Worm (Caenorhabditis elegans) whole organism, L2 larva: ENCODE results near the gene R10F2.4.

Experiments used
- C34F6.9 ChIP-seq: fragments of 150-350 bp; optimal IDR thresholded peaks from 2 replicates; lab custom pipeline; 2014; ENCODE audit warnings: missing biosample characterization, missing genetic modification characterization
- F13H6.1 ChIP-seq: sonication (generic microtip); optimal IDR thresholded peaks from 2 replicates; lab custom pipeline; 2016; ENCODE audit warnings: missing genetic modification characterization, missing compliant biosample characterization
- R02D3.7 ChIP-seq: fragments of 150-350 bp; optimal IDR thresholded peaks from 2 replicates; lab custom pipeline; 2014; ENCODE audit warnings: missing biosample characterization, missing genetic modification characterization
- aly-2 ChIP-seq: fragments of 150-350 bp; optimal IDR thresholded peaks from 2 replicates; lab custom pipeline; 2014; ENCODE audit warnings: missing biosample characterization, missing genetic modification characterization
- ama-1 ChIP-seq: fragments of 150-350 bp; optimal IDR thresholded peaks from 2 replicates; lab custom pipeline; 2018; ENCODE audit warnings: inconsistent platforms
- blmp-1 ChIP-seq: sonication (generic microtip); optimal IDR thresholded peaks from 2 replicates; lab custom pipeline; 2017; ENCODE audit warnings: missing genetic modification characterization, mild to moderate bottlenecking, missing compliant biosample characterization, antibody characterized with exemption, moderate library complexity; ENCODE audit not compliant: insufficient read depth
- ceh-16 ChIP-seq: fragments of 150-350 bp; optimal IDR thresholded peaks from 2 replicates; lab custom pipeline; 2014; ENCODE audit warnings: missing biosample characterization, missing genetic modification characterization
- ceh-82 ChIP-seq: fragments of 150-350 bp; optimal IDR thresholded peaks from 2 replicates; lab custom pipeline; 2014; ENCODE audit warnings: missing biosample characterization, missing genetic modification characterization
- crh-2 ChIP-seq: sonication (generic microtip); optimal IDR thresholded peaks from 2 replicates; lab custom pipeline; 2017; ENCODE audit warnings: missing biosample characterization, missing genetic modification characterization
- dmd-4 ChIP-seq: sonication (generic microtip); optimal IDR thresholded peaks from 2 replicates; lab custom pipeline; 2017; ENCODE audit warnings: missing biosample characterization, missing genetic modification characterization
- egl-27 ChIP-seq: sonication (generic microtip); optimal IDR thresholded peaks from 3 replicates; lab custom pipeline; 2017; ENCODE audit warnings: missing biosample characterization, missing genetic modification reagents, missing genetic modification characterization
- elt-3 ChIP-seq: sonication (generic microtip); optimal IDR thresholded peaks from 2 replicates; lab custom pipeline; 2017; ENCODE audit warnings: missing biosample characterization, missing genetic modification characterization
- fos-1 ChIP-seq: fragments of 150-350 bp; optimal IDR thresholded peaks from 2 replicates; lab custom pipeline; 2014; ENCODE audit warnings: missing biosample characterization, missing genetic modification characterization
- gmeb-1 ChIP-seq: fragments of 150-350 bp; optimal IDR thresholded peaks from 2 replicates; lab custom pipeline; 2014; ENCODE audit warnings: missing biosample characterization, missing genetic modification characterization
- lin-39 ChIP-seq: fragments of 150-350 bp; optimal IDR thresholded peaks from 2 replicates; lab custom pipeline; 2014; ENCODE audit warnings: missing biosample characterization, missing genetic modification reagents, missing genetic modification characterization
- lsy-2 ChIP-seq, 2 experiments: fragments of 150-350 bp in 1 of 2; sonication (generic microtip) in 1 of 2; optimal IDR thresholded peaks; 2 replicates each; lab custom pipeline; 2014 to 2017; ENCODE audit warnings: missing biosample characterization in 2 of 2, missing genetic modification characterization in 2 of 2
- mbf-1 ChIP-seq: sonication (generic microtip); optimal IDR thresholded peaks from 2 replicates; lab custom pipeline; 2017; ENCODE audit warnings: missing biosample characterization, missing genetic modification characterization
- mdl-1 ChIP-seq, 2 experiments: fragments of 150-350 bp in 1 of 2; sonication (generic microtip) in 1 of 2; optimal IDR thresholded peaks; 2 replicates each; lab custom pipeline; 2017; ENCODE audit warnings: missing biosample characterization in 2 of 2, missing genetic modification characterization in 2 of 2
- nhr-10 ChIP-seq: sonication (generic microtip); optimal IDR thresholded peaks from 2 replicates; lab custom pipeline; 2017; ENCODE audit warnings: missing biosample characterization, missing genetic modification characterization
- nhr-11 ChIP-seq: fragments of 150-350 bp; optimal IDR thresholded peaks from 2 replicates; lab custom pipeline; 2014; ENCODE audit warnings: missing biosample characterization, missing genetic modification characterization
- nhr-12 ChIP-seq: fragments of 150-350 bp; optimal IDR thresholded peaks from 2 replicates; lab custom pipeline; 2014; ENCODE audit warnings: missing biosample characterization, missing genetic modification characterization
- nhr-21 ChIP-seq: fragments of 150-350 bp; optimal IDR thresholded peaks from 2 replicates; lab custom pipeline; 2014; ENCODE audit warnings: missing biosample characterization, missing genetic modification characterization
- nhr-23 ChIP-seq: fragments of 150-350 bp; optimal IDR thresholded peaks from 2 replicates; lab custom pipeline; 2014; ENCODE audit warnings: missing biosample characterization, missing genetic modification reagents, missing genetic modification characterization
- nhr-25 ChIP-seq: fragments of 150-350 bp; sonication (generic microtip); optimal IDR thresholded peaks from 3 replicates; lab custom pipeline; 2014; ENCODE audit warnings: missing biosample characterization, missing genetic modification characterization
- nhr-6 ChIP-seq: fragments of 150-350 bp; optimal IDR thresholded peaks from 2 replicates; lab custom pipeline; 2014; ENCODE audit warnings: missing biosample characterization, missing genetic modification characterization
- nhr-77 ChIP-seq: fragments of 150-350 bp; optimal IDR thresholded peaks from 2 replicates; lab custom pipeline; 2014; ENCODE audit warnings: missing biosample characterization, missing genetic modification characterization
- peb-1 ChIP-seq: fragments of 150-350 bp; optimal IDR thresholded peaks from 2 replicates; lab custom pipeline; 2014; ENCODE audit warnings: missing biosample characterization, missing genetic modification characterization
- skn-1 ChIP-seq: sonication (generic microtip); optimal IDR thresholded peaks from 2 replicates; lab custom pipeline; 2017; ENCODE audit warnings: missing biosample characterization, missing genetic modification characterization
- sma-3 ChIP-seq: sonication (generic microtip); optimal IDR thresholded peaks from 2 replicates; lab custom pipeline; 2016; ENCODE audit warnings: missing genetic modification reagents, missing genetic modification characterization, missing compliant biosample characterization
- sma-9 ChIP-seq, 2 experiments: fragments of 150-350 bp in 1 of 2; sonication (generic microtip) in 1 of 2; optimal IDR thresholded peaks; 2 replicates each; lab custom pipeline; 2014 to 2016; ENCODE audit warnings: missing genetic modification characterization in 2 of 2, mild to moderate bottlenecking in 1 of 2, missing biosample characterization in 1 of 2, missing compliant biosample characterization in 1 of 2, missing genetic modification reagents in 1 of 2, moderate library complexity in 1 of 2
- unc-39 ChIP-seq: fragments of 150-350 bp; optimal IDR thresholded peaks from 2 replicates; lab custom pipeline; 2014; ENCODE audit warnings: missing biosample characterization, missing genetic modification characterization
- unc-55 ChIP-seq: fragments of 150-350 bp; sonication (generic microtip); optimal IDR thresholded peaks from 3 replicates; lab custom pipeline; 2014; ENCODE audit warnings: missing biosample characterization, missing genetic modification reagents, missing genetic modification characterization
- unc-62 ChIP-seq: fragments of 150-350 bp; optimal IDR thresholded peaks from 2 replicates; lab custom pipeline; 2014; ENCODE audit warnings: missing biosample characterization, missing genetic modification reagents, missing genetic modification characterization
- ztf-1 ChIP-seq: fragments of 200-800 bp; sonication (Bioruptor generic); conservative IDR thresholded peaks from 2 replicates; pipeline ENCODE4 v1.3.6; 2022; ENCODE audit warnings: missing genetic modification characterization, missing compliant biosample characterization
- ztf-4 ChIP-seq: fragments of 150-350 bp; optimal IDR thresholded peaks from 2 replicates; lab custom pipeline; 2014; ENCODE audit warnings: missing biosample characterization, missing genetic modification characterization

R10F2.4 gene

ce11 chrIII:2947251-2947650 lies 24.3 kb upstream of the R10F2.4 start:
- TF ChIP-seq nhr-25 (peak; percentile 32), aly-2 (tag; lab: Kevin White, UChicago) (no peak), fos-1 (tag; lab: Kevin White, UChicago) (no peak), unc-62 (no peak), nhr-21 (tag; lab: Kevin White, UChicago) (no peak), unc-39 (tag; lab: Kevin White, UChicago) (no peak), lsy-2 (tag; optimal IDR thresholded peaks at IDR 0.05; lab: Kevin White, UChicago) (peak in 1 of 2 experiments; percentile 50), skn-1 (no peak), sma-9 (GFP tag; optimal IDR thresholded peaks at IDR 0.05; lab: Kevin White, UChicago) (peak; percentile 28), sma-9 (tag; optimal IDR thresholded peaks at IDR 0.05; lab: Kevin White, UChicago) (no peak), ama-1 (lab: Kevin White, UChicago) (no peak), C34F6.9 (tag; lab: Kevin White, UChicago) (peak; percentile 53), F13H6.1 (tag; lab: Kevin White, UChicago) (peak; percentile 38), lin-39 (tag; lab: Kevin White, UChicago) (no peak), ceh-82 (tag; lab: Kevin White, UChicago) (no peak), unc-55 (GFP tag; lab: Kevin White, UChicago) (peak; percentile 22), ceh-16 (tag; lab: Kevin White, UChicago) (peak; percentile 12), nhr-23 (no peak), mdl-1 (tag; optimal IDR thresholded peaks at IDR 0.05; lab: Kevin White, UChicago) (peak; percentile 2 to 10)

DNA sequence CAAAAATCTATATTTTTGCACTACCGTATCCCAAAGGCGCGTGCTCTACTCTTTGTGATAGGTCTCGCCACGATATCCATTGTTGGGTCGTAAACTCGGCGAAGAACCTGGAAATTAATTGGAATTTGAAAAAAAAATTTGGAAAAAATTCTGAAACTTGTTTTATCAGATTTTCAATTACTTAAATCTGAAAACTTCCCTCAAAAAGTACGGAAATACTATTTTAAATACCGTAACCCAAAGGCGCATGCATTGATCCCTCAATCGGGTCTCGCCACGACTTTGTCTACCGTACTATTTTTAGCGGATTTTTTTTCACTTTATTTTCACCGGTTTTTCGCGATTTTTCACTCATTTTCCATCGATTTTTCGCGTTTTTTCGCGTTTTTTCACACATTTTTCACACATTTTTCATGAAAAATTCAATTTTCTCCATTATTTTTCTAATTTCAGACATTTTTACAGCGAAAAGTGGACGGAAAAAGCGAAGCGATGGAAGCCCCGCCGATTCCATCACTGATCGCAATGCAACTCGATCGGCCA lies 23.8 kb upstream of the R10F2.4 start, which contains the start of gene H05C05.1:
Gene H05C05.1 (plus strand): TSS at position 493 of the 543 bp plus-strand sequence.
- no peak for TF ChIP-seq lin-39 (tag; lab: Kevin White, UChicago)
- no peak for TF ChIP-seq aly-2 (tag; lab: Kevin White, UChicago)
- TF ChIP-seq peb-1 (tag; lab: Kevin White, UChicago) = no peak
- no peak for TF ChIP-seq nhr-77
- TF ChIP-seq nhr-10 (tag; lab: Kevin White, UChicago) = no peak
- no peak for TF ChIP-seq nhr-25
- no peak for TF ChIP-seq R02D3.7 (tag; lab: Kevin White, UChicago)
- no peak for TF ChIP-seq unc-62
- TF ChIP-seq gmeb-1 (tag; lab: Kevin White, UChicago) = no peak
- no peak for TF ChIP-seq sma-9 (GFP tag; optimal IDR thresholded peaks at IDR 0.05; lab: Kevin White, UChicago)
- TF ChIP-seq sma-9 (tag; optimal IDR thresholded peaks at IDR 0.05; lab: Kevin White, UChicago) = no peak
- TF ChIP-seq crh-2 (tag; lab: Kevin White, UChicago) = no peak
- no peak for TF ChIP-seq lsy-2 (tag; optimal IDR thresholded peaks at IDR 0.05; lab: Kevin White, UChicago)
- TF ChIP-seq dmd-4 (tag; lab: Kevin White, UChicago) = no peak
- no peak for TF ChIP-seq nhr-12 (tag; lab: Kevin White, UChicago)
- TF ChIP-seq elt-3 (tag; lab: Kevin White, UChicago) = no peak
- TF ChIP-seq nhr-11 (tag; lab: Kevin White, UChicago) = no peak
- no peak for TF ChIP-seq mdl-1 (tag; optimal IDR thresholded peaks at IDR 0.05; lab: Kevin White, UChicago)
- TF ChIP-seq ztf-4 (tag; lab: Kevin White, UChicago) = no peak

ce11 chrIII:2946101-2946500 lies 23.2 kb upstream of the R10F2.4 start, which contains the start of gene H05C05.4:
H05C05.4 (minus strand) TSS chrIII:2946201.
- TF ChIP-seq egl-27 (tag; lab: Kevin White, UChicago) = no peak
- TF ChIP-seq nhr-21 (tag; lab: Kevin White, UChicago) = no peak
- TF ChIP-seq ama-1 (lab: Kevin White, UChicago) = no peak
- no peak for TF ChIP-seq ztf-1
- TF ChIP-seq nhr-11 (tag; lab: Kevin White, UChicago) = no peak
- no peak for TF ChIP-seq mdl-1 (tag; optimal IDR thresholded peaks at IDR 0.05; lab: Kevin White, UChicago)
- TF ChIP-seq blmp-1 = no peak
- no peak for TF ChIP-seq dmd-4 (tag; lab: Kevin White, UChicago)

DNA sequence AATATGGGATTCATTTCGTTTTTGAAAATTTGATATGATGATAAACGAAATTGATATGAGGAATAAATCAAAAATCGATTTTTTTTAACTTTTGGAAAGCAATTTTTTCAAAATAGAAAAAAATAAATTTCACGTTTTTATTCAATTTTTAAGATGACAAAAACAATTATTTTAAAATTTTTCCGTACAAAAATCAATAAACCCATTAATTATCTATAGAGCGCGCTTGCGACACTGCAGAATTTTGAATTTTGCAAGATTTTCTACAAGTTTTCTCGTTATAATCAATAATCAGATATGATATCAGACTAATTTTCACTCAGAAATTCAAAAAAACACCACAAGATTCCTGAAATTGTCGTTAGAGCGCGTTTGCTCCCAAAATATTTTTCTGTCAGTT lies 21.1 kb upstream of the R10F2.4 start, which contains the start of gene R10F2.6:
Gene R10F2.6 (minus strand): TSS at position 101 of the 400 bp plus-strand sequence.
- no peak for TF ChIP-seq nhr-23
- TF ChIP-seq unc-62 = no peak
- no peak for TF ChIP-seq nhr-6 (tag; lab: Kevin White, UChicago)
- no peak for TF ChIP-seq sma-3 (GFP tag; lab: Kevin White, UChicago)
- no peak for TF ChIP-seq mbf-1 (tag; lab: Kevin White, UChicago)
